Worm (Caenorhabditis elegans) whole organism, early embryonic: ENCODE measurements around the gene frpr-4.

ENCODE experiments used
- F13C5.2 ChIP-seq: sonication (generic microtip); optimal IDR thresholded peaks from 2 replicates; lab custom pipeline; 2017; ENCODE audit warnings: mild to moderate bottlenecking, missing genetic modification characterization, inconsistent platforms, missing compliant biosample characterization
- ama-1 ChIP-seq: fragments of 150-350 bp; optimal IDR thresholded peaks from 2 replicates; lab custom pipeline; 2014
- ceh-13 ChIP-seq: fragments of 200-800 bp; sonication (Bioruptor generic); optimal IDR thresholded peaks from 2 replicates; lab custom pipeline; 2018; ENCODE audit warnings: mild to moderate bottlenecking, missing genetic modification characterization, missing compliant biosample characterization
- flt-1 ChIP-seq: fragments of 200-800 bp; sonication (Bioruptor generic); IDR thresholded peaks from 2 replicates; pipeline ENCODE4 v1.3.6; 2022; ENCODE audit warnings: missing genetic modification characterization, missing compliant biosample characterization
- hmg-4 ChIP-seq: fragments of 200-800 bp; sonication (Bioruptor generic); optimal IDR thresholded peaks from 2 replicates; lab custom pipeline; 2018; ENCODE audit warnings: mild to moderate bottlenecking, missing genetic modification characterization, missing compliant biosample characterization
- hnd-1 ChIP-seq: sonication (generic microtip); optimal IDR thresholded peaks from 2 replicates; lab custom pipeline; 2016; ENCODE audit warnings: missing genetic modification characterization, missing compliant biosample characterization
- sea-1 ChIP-seq: fragments of 200-800 bp; sonication (Bioruptor generic); conservative IDR thresholded peaks from 2 replicates; pipeline ENCODE4 v1.3.6; 2022; ENCODE audit warnings: missing genetic modification characterization, missing compliant biosample characterization
- tbx-37 ChIP-seq: fragments of 200-800 bp; sonication (Bioruptor generic); conservative IDR thresholded peaks from 2 replicates; pipeline ENCODE4 v1.3.6; 2022; ENCODE audit warnings: missing genetic modification reagents, missing genetic modification characterization, missing compliant biosample characterization
- tra-4 ChIP-seq: sonication (generic microtip); optimal IDR thresholded peaks from 2 replicates; lab custom pipeline; 2017; ENCODE audit warnings: missing genetic modification characterization, missing compliant biosample characterization

DNA sequence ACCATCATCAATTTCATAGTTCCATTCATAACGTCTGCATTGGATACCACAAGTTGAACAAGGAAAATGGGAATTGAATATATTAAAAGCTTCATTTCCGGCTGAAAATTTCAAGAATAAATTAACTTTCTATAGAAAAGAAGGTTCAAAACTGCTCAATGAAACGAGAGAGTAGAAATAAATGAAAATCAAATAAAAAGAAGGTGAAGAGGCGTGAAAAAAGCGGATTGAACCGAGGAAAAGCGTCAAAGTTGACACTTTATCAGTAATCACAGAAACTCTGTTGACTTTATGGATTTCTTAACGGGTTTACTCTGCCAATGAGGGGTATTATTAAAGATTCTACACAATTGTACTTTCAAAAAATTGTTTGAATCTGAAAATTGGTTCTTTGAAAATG lies 17.0 kb downstream of the frpr-4 start, which contains the start of gene pho-4:
- TF ChIP-seq flt-1 (GFP tag; lab: Robert Waterston, UW) (no peak), F13C5.2 (no peak), ama-1 (lab: Kevin White, UChicago) (no peak), tbx-37 (GFP tag; lab: Robert Waterston, UW) (no peak), ceh-13 (GFP tag; lab: Kevin White, UChicago) (no peak), hnd-1 (tag; lab: Kevin White, UChicago) (no peak), tra-4 (tag; lab: Kevin White, UChicago) (no peak), hmg-4 (no peak), sea-1 (GFP tag; lab: Robert Waterston, UW) (no peak)
